Fruit fly (Drosophila melanogaster) whole organism, prepupa: ENCODE data around the gene p38b.

Source experiments
- CG1621 ChIP-seq: fragments of 200-800 bp; sonication (Bioruptor generic); optimal IDR thresholded peaks from 3 replicates; lab custom pipeline; 2018; ENCODE audit warnings: missing biosample characterization, mild to moderate bottlenecking, missing genetic modification characterization
- CG32006 ChIP-seq: fragments of 200-800 bp; sonication (Bioruptor generic); optimal IDR thresholded peaks from 3 replicates; lab custom pipeline; 2017; ENCODE audit warnings: missing biosample characterization, mild to moderate bottlenecking, missing genetic modification characterization
- CG4318 ChIP-seq: fragments of 200-800 bp; sonication (Bioruptor generic); optimal IDR thresholded peaks from 3 replicates; lab custom pipeline; 2017; ENCODE audit warnings: missing biosample characterization, mild to moderate bottlenecking, missing genetic modification characterization
- CG6163 ChIP-seq: fragments of 200-800 bp; sonication (Bioruptor generic); IDR thresholded peaks from 3 replicates; pipeline ENCODE4 v1.3.6; 2022; ENCODE audit warnings: missing biosample characterization, missing genetic modification characterization
- Ets21C ChIP-seq: fragments of 200-800 bp; sonication (Bioruptor generic); optimal IDR thresholded peaks from 3 replicates; lab custom pipeline; 2016; ENCODE audit warnings: missing biosample characterization, missing genetic modification characterization

The p38b gene

dm6 chr2L:13827557-13827956, 47.1 kb downstream of the p38b start, which contains the start of gene PolG1:
Gene PolG1 (minus strand): TSS chr2L:13827772.
- TF ChIP-seq CG32006 (GFP tag; lab: Kevin White, UChicago) (no peak), CG1621 (peak; percentile 77)

- TF ChIP-seq Ets21C (GFP tag; lab: Kevin White, UChicago): no peak
- TF ChIP-seq CG4318 (GFP tag; lab: Kevin White, UChicago): no peak
- TF ChIP-seq CG6163: no peak
These were observed 49.1 kb downstream of the p38b start, which contains the start of the genes Arpc1 and Orc5 for dm6 chr2L:13829540-13829939. Gene Arpc1 (minus strand): TSS chr2L:13829741. Gene Orc5 (plus strand): TSS chr2L:13829837.
